Fruit fly (Drosophila melanogaster) whole organism, embryonic: ENCODE measurements around the gene Chrac-16.

ENCODE experiments used
- B-H1 ChIP-seq: fragments of 200-800 bp; sonication (Bioruptor generic); IDR thresholded peaks from 3 replicates; pipeline ENCODE4 v1.3.6; 2022; ENCODE audit warnings: missing biosample characterization, missing genetic modification characterization
- CG10366 ChIP-seq: fragments of 200-800 bp; sonication (Bioruptor generic); IDR thresholded peaks from 2 replicates; pipeline ENCODE4 v1.3.6; 2022; ENCODE audit warnings: missing biosample characterization, missing genetic modification characterization
- CG10431 ChIP-seq: fragments of 200-800 bp; sonication (Bioruptor generic); optimal IDR thresholded peaks from 3 replicates; lab custom pipeline; 2018; ENCODE audit warnings: missing biosample characterization, mild to moderate bottlenecking, missing genetic modification characterization
- CG10979 ChIP-seq: fragments of 200-800 bp; sonication (Bioruptor generic); optimal IDR thresholded peaks from 2 replicates; lab custom pipeline; 2018; ENCODE audit warnings: missing biosample characterization, mild to moderate bottlenecking, missing genetic modification characterization, moderate library complexity
- CG11695 ChIP-seq: fragments of 200-800 bp; sonication (Bioruptor generic); IDR thresholded peaks from 3 replicates; pipeline ENCODE4 v1.3.6; 2022; ENCODE audit warnings: missing biosample characterization, missing genetic modification characterization
- CG12236 ChIP-seq: fragments of 200-800 bp; sonication (Bioruptor generic); optimal IDR thresholded peaks from 2 replicates; lab custom pipeline; 2016; ENCODE audit warnings: missing biosample characterization, missing genetic modification characterization
- CG14050 ChIP-seq: fragments of 200-800 bp; sonication (Bioruptor generic); IDR thresholded peaks from 3 replicates; pipeline ENCODE4 v1.3.6; 2022; ENCODE audit warnings: missing biosample characterization, missing genetic modification characterization
- CG14860 ChIP-seq: fragments of 200-800 bp; sonication (Bioruptor generic); IDR thresholded peaks from 3 replicates; pipeline ENCODE4 v1.3.6; 2022; ENCODE audit warnings: missing biosample characterization, missing genetic modification characterization; ENCODE audit not compliant: partially characterized antibody
- CG17568 ChIP-seq: fragments of 200-800 bp; sonication (Bioruptor generic); optimal IDR thresholded peaks from 2 replicates; lab custom pipeline; 2018; ENCODE audit warnings: missing biosample characterization, mild to moderate bottlenecking, missing genetic modification characterization, moderate library complexity
- CG30020 ChIP-seq: fragments of 200-800 bp; optimal IDR thresholded peaks from 2 replicates; lab custom pipeline; 2019; ENCODE audit warnings: missing biosample characterization, mild to moderate bottlenecking, missing genetic modification characterization, moderate library complexity
- CG42726 ChIP-seq: fragments of 200-800 bp; sonication (Bioruptor generic); IDR thresholded peaks from 2 replicates; pipeline ENCODE4 v1.3.6; 2022; ENCODE audit warnings: missing biosample characterization, missing genetic modification characterization; ENCODE audit not compliant: partially characterized antibody
- CG4404 ChIP-seq: fragments of 200-800 bp; sonication (Bioruptor generic); IDR thresholded peaks from 2 replicates; pipeline ENCODE4 v1.3.6; 2022; ENCODE audit warnings: missing biosample characterization, missing genetic modification characterization
- CG6765 ChIP-seq: fragments of 200-800 bp; sonication (Bioruptor generic); optimal IDR thresholded peaks from 3 replicates; lab custom pipeline; 2017; ENCODE audit warnings: missing biosample characterization, mild to moderate bottlenecking, missing genetic modification characterization
- CG6854 ChIP-seq: fragments of 200-800 bp; sonication (Bioruptor generic); optimal IDR thresholded peaks from 3 replicates; lab custom pipeline; 2017; ENCODE audit warnings: missing biosample characterization, mild to moderate bottlenecking, missing genetic modification characterization
- CG7357 ChIP-seq: fragments of 200-800 bp; sonication (Bioruptor generic); IDR thresholded peaks from 3 replicates; pipeline ENCODE4 v1.3.6; 2022; ENCODE audit warnings: missing biosample characterization, missing genetic modification characterization
- CG7928 ChIP-seq: fragments of 200-800 bp; sonication (Bioruptor generic); optimal IDR thresholded peaks from 2 replicates; lab custom pipeline; 2017; ENCODE audit warnings: missing biosample characterization, mild to moderate bottlenecking, missing genetic modification characterization
- CG9609 ChIP-seq: fragments of 200-800 bp; sonication (Bioruptor generic); optimal IDR thresholded peaks from 3 replicates; lab custom pipeline; 2016; ENCODE audit warnings: missing biosample characterization, missing genetic modification characterization
- HLHmδ ChIP-seq: fragments of 200-800 bp; sonication (Bioruptor generic); optimal IDR thresholded peaks from 2 replicates; lab custom pipeline; 2018; ENCODE audit warnings: missing biosample characterization, mild to moderate bottlenecking, missing genetic modification characterization, moderate library complexity
- HmgZ ChIP-seq: fragments of 200-800 bp; sonication (Bioruptor generic); optimal IDR thresholded peaks from 2 replicates; lab custom pipeline; 2018; ENCODE audit warnings: missing biosample characterization, mild to moderate bottlenecking, missing genetic modification characterization
- Hr3 ChIP-seq: fragments of 200-800 bp; sonication (Bioruptor generic); optimal IDR thresholded peaks from 3 replicates; lab custom pipeline; 2016; ENCODE audit warnings: missing biosample characterization, missing genetic modification characterization
- NC2α ChIP-seq: fragments of 200-800 bp; sonication (Bioruptor generic); optimal IDR thresholded peaks from 2 replicates; lab custom pipeline; 2016; ENCODE audit warnings: missing biosample characterization, missing genetic modification characterization
- NK7.1 ChIP-seq: fragments of 200-800 bp; sonication (Bioruptor generic); optimal IDR thresholded peaks from 3 replicates; lab custom pipeline; 2016; ENCODE audit warnings: missing biosample characterization, missing genetic modification characterization
- Pdp1 ChIP-seq, 2 experiments: fragments of 200-800 bp; sonication (Bioruptor generic); optimal IDR thresholded peaks; 3 replicates each; lab custom pipeline; 2016; ENCODE audit warnings: missing biosample characterization in 2 of 2, missing genetic modification characterization in 2 of 2, mild to moderate bottlenecking in 1 of 2, moderate library complexity in 1 of 2
- Scr ChIP-seq: fragments of 200-800 bp; sonication (Bioruptor generic); IDR thresholded peaks from 2 replicates; pipeline ENCODE4 v1.3.6; 2022; ENCODE audit warnings: missing biosample characterization, missing genetic modification characterization; ENCODE audit not compliant: partially characterized antibody
- Sry-δ ChIP-seq: fragments of 200-800 bp; sonication (Bioruptor generic); optimal IDR thresholded peaks from 2 replicates; lab custom pipeline; 2016; ENCODE audit warnings: missing biosample characterization, missing genetic modification characterization
- abd-A ChIP-seq: fragments of 200-800 bp; sonication (Bioruptor generic); optimal IDR thresholded peaks from 3 replicates; lab custom pipeline; 2019; ENCODE audit warnings: missing biosample characterization, mild to moderate bottlenecking, missing genetic modification characterization, moderate library complexity
- ash1 ChIP-seq: fragments of 200-800 bp; sonication (Bioruptor generic); optimal IDR thresholded peaks from 2 replicates; lab custom pipeline; 2018; ENCODE audit warnings: missing biosample characterization, mild to moderate bottlenecking, missing genetic modification characterization
- az2 ChIP-seq: fragments of 200-800 bp; sonication (Bioruptor generic); optimal IDR thresholded peaks from 3 replicates; lab custom pipeline; 2016; ENCODE audit warnings: missing biosample characterization, missing genetic modification characterization
- dan ChIP-seq: fragments of 200-800 bp; sonication (Bioruptor generic); IDR thresholded peaks from 2 replicates; pipeline ENCODE4 v1.3.6; 2022; ENCODE audit warnings: missing biosample characterization, missing genetic modification characterization
- dimm ChIP-seq: fragments of 200-800 bp; sonication (Bioruptor generic); IDR thresholded peaks from 2 replicates; pipeline ENCODE4 v1.3.6; 2022; ENCODE audit warnings: missing biosample characterization, missing genetic modification characterization
- ems ChIP-seq: fragments of 200-800 bp; sonication (Bioruptor generic); optimal IDR thresholded peaks from 3 replicates; lab custom pipeline; 2016; ENCODE audit warnings: missing biosample characterization, missing genetic modification characterization
- esg ChIP-seq: fragments of 200-800 bp; sonication (Bioruptor generic); conservative IDR thresholded peaks from 2 replicates; pipeline ENCODE4 v1.3.6; 2022; ENCODE audit warnings: missing biosample characterization, missing genetic modification characterization
- exex ChIP-seq: fragments of 200-800 bp; sonication (Bioruptor generic); optimal IDR thresholded peaks from 4 replicates; lab custom pipeline; 2018; ENCODE audit warnings: missing biosample characterization, mild to moderate bottlenecking, missing genetic modification characterization, moderate library complexity
- fd3F ChIP-seq: fragments of 200-800 bp; sonication (Bioruptor generic); optimal IDR thresholded peaks from 2 replicates; lab custom pipeline; 2018; ENCODE audit warnings: missing biosample characterization, mild to moderate bottlenecking, missing genetic modification characterization, moderate library complexity
- gcm ChIP-seq: fragments of 200-800 bp; sonication (Bioruptor generic); optimal IDR thresholded peaks from 2 replicates; lab custom pipeline; 2019; ENCODE audit warnings: missing biosample characterization, mild to moderate bottlenecking, missing genetic modification characterization, moderate library complexity
- gfzf ChIP-seq: fragments of 200-800 bp; sonication (Bioruptor generic); optimal IDR thresholded peaks from 2 replicates; lab custom pipeline; 2016; ENCODE audit warnings: missing biosample characterization, mild to moderate bottlenecking, missing genetic modification characterization, moderate library complexity
- hkb ChIP-seq, 2 experiments: fragments of 200-800 bp in 1 of 2; fragments of >200 bp in 1 of 2; sonication (Bioruptor generic) in 1 of 2; IDR thresholded peaks in 1 of 2; optimal IDR thresholded peaks in 1 of 2; 2 replicates each; pipeline versions ENCODE4 v1.3.6 to Lab custom; 2017 to 2022; ENCODE audit warnings: missing biosample characterization in 1 of 2, missing genetic modification characterization in 1 of 2
- kah ChIP-seq: fragments of 200-800 bp; sonication (Bioruptor generic); optimal IDR thresholded peaks from 2 replicates; lab custom pipeline; 2018; ENCODE audit warnings: missing biosample characterization, mild to moderate bottlenecking, missing genetic modification characterization
- lbe ChIP-seq: fragments of 200-800 bp; sonication (Bioruptor generic); optimal IDR thresholded peaks from 2 replicates; lab custom pipeline; 2016; ENCODE audit warnings: missing biosample characterization, mild to moderate bottlenecking, missing genetic modification characterization
- lmd ChIP-seq: fragments of 200-800 bp; sonication (Bioruptor generic); IDR thresholded peaks from 2 replicates; pipeline ENCODE4 v1.3.6; 2022; ENCODE audit warnings: missing biosample characterization, missing genetic modification characterization
- odd ChIP-seq: fragments of 200-800 bp; sonication (Bioruptor generic); optimal IDR thresholded peaks from 2 replicates; lab custom pipeline; 2017; ENCODE audit warnings: missing biosample characterization, mild to moderate bottlenecking, missing genetic modification characterization
- pho ChIP-seq: fragments of 200-800 bp; sonication (Bioruptor generic); optimal IDR thresholded peaks from 2 replicates; lab custom pipeline; 2016; ENCODE audit warnings: missing biosample characterization, missing genetic modification characterization
- sens-2 ChIP-seq: fragments of 200-800 bp; sonication (Bioruptor generic); IDR thresholded peaks from 2 replicates; pipeline ENCODE4 v1.3.6; 2022; ENCODE audit warnings: missing biosample characterization, missing genetic modification characterization
- trh ChIP-seq: fragments of 200-800 bp; sonication (Bioruptor generic); optimal IDR thresholded peaks from 2 replicates; lab custom pipeline; 2016; ENCODE audit warnings: missing biosample characterization, missing genetic modification characterization
- tup ChIP-seq: fragments of 200-800 bp; sonication (Bioruptor generic); optimal IDR thresholded peaks from 2 replicates; lab custom pipeline; 2016; ENCODE audit warnings: missing biosample characterization, mild to moderate bottlenecking, missing genetic modification characterization, moderate library complexity
- wek ChIP-seq: fragments of 200-800 bp; sonication (Bioruptor generic); optimal IDR thresholded peaks from 3 replicates; lab custom pipeline; 2018; ENCODE audit warnings: missing biosample characterization, mild to moderate bottlenecking, missing genetic modification characterization, moderate library complexity
- yki ChIP-seq: fragments of >200 bp; optimal IDR thresholded peaks from 3 replicates; lab custom pipeline; 2018
- zen ChIP-seq: fragments of 200-800 bp; sonication (Bioruptor generic); optimal IDR thresholded peaks from 3 replicates; lab custom pipeline; 2018; ENCODE audit warnings: missing biosample characterization, mild to moderate bottlenecking, missing genetic modification characterization, moderate library complexity

Gene Chrac-16

DNA sequence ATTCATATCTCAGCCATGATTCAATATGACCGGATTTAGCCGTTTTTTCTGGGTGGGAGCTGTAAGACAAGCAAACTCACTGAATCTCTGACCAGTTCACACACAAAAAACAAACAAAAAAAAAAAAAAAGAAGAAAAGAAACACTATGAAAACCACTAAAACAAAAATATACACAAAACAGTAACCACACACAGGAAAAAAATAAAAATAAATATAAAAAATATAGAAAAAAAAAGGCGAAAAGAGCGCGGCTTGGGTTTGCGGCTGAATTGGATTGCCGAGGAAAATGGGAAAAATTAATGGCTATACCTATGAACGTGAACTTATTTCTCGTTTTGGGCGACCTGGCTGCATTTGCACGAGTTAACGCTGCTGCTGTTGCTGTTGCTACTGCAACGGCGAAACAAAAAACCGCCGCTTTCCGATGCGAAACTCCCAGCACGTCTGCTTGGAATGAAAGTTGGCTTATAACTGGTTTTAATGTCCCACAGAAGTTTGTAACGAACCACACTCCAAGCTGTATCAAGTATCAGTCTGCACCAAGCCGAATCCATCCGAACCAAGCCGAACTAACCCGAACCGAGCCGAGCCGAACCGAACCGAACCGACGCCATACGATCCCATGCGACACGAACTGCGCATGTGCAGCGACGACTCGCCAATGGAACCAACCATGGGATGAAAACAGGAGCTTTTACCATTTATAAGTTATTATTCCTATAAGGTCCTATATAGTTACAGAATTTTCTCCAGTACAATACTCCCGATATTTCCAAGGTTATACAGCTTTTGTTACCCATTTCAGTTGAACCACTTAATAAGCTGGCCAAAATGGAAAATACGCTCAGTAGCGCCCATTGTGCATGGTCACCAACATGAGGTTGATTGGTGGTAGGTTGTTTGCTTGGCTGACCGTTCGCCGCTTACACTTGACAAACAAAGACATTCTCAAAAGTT, 14.0 kb downstream of the Chrac-16 start, which contains the start of gene fw (continued):
- TF ChIP-seq Hr3 (GFP tag; lab: Kevin White, UChicago) (peak; percentile 7), ems (GFP tag; lab: Kevin White, UChicago) (peak; percentile 31), dan (GFP tag; lab: Robert Waterston, UW) (no peak), B-H1 (GFP tag; lab: Robert Waterston, UW) (peak; percentile 15; the same call in 1 of the 3 replicates), CG7357 (GFP tag; lab: Robert Waterston, UW) (no peak), gfzf (GFP tag; lab: Kevin White, UChicago) (no peak), CG42726 (GFP tag; lab: Robert Waterston, UW) (no peak), CG14860 (GFP tag; lab: Robert Waterston, UW) (no peak), CG11695 (GFP tag; lab: Robert Waterston, UW) (0 out of 3 replicates have a peak, but pooled peaks have one; percentile 43), CG30020 (no peak), CG10431 (GFP tag; lab: Kevin White, UChicago) (no peak), sens-2 (GFP tag; lab: Robert Waterston, UW) (no peak), pho (GFP tag; lab: Kevin White, UChicago) (no peak), exex (tag; lab: Kevin White, UChicago) (no peak), Pdp1 (GFP tag; optimal IDR thresholded peaks at IDR 0.05; lab: Kevin White, UChicago) (peak in 1 of 2 experiments; percentile 32), yki (lab: Kevin White, UChicago) (no peak), CG12236 (GFP tag; lab: Kevin White, UChicago) (no peak), CG14050 (GFP tag; lab: Robert Waterston, UW) (0 out of 3 replicates have a peak, but pooled peaks have one; percentile 24), esg (GFP tag; lab: Robert Waterston, UW) (peak; percentile 31; the same call in 1 of the 2 replicates), ash1 (GFP tag; lab: Kevin White, UChicago) (no peak), Scr (GFP tag; lab: Robert Waterston, UW) (no peak), kah (GFP tag; lab: Kevin White, UChicago) (no peak), CG6765 (no peak), CG10366 (GFP tag; lab: Robert Waterston, UW) (peak; percentile 31; the same call in 1 of the 2 replicates), lmd (GFP tag; lab: Robert Waterston, UW) (peak; percentile 18; the same call in 1 of the 2 replicates), wek (GFP tag; lab: Kevin White, UChicago) (no peak), gcm (GFP tag; lab: Kevin White, UChicago) (no peak), CG9609 (GFP tag; lab: Kevin White, UChicago) (no peak), Sry-δ (GFP tag; lab: Kevin White, UChicago) (no peak), dimm (GFP tag; lab: Robert Waterston, UW) (no peak), CG7928 (no peak), CG6854 (no peak), CG17568 (GFP tag; lab: Kevin White, UChicago) (peak; percentile 32), az2 (GFP tag; lab: Kevin White, UChicago) (no peak), abd-A (tag; lab: Kevin White, UChicago) (no peak), odd (GFP tag; lab: Kevin White, UChicago) (no peak), CG4404 (GFP tag; lab: Robert Waterston, UW) (no peak), NK7.1 (peak; percentile 23), fd3F (peak; percentile 14), trh (GFP tag; lab: Kevin White, UChicago) (no peak), HmgZ (tag; lab: Kevin White, UChicago) (no peak), HLHmδ (no peak), tup (no peak), CG10979 (peak; percentile 16), hkb (optimal IDR thresholded peaks at IDR 0.05; lab: Kevin White, UChicago) (no peak), hkb (GFP tag; IDR thresholded peaks at IDR 0.05; lab: Robert Waterston, UW) (peak; percentile 17; the same call in 1 of the 2 replicates), zen (tag; lab: Kevin White, UChicago) (no peak), NC2α (GFP tag; lab: Kevin White, UChicago) (no peak), lbe (GFP tag; lab: Kevin White, UChicago) (peak; percentile 66)
